Fruit fly (Drosophila melanogaster): ENCODE data around the gene cocoon.

Gene cocoon

dm6 chr3L:15498745-15499144 lies 24.8 kb upstream of the cocoon start, which contains the start of gene CG7275 (continued):
- peak; percentile 43 for TF ChIP-seq sens (GFP tag)
- no peak for TF ChIP-seq Xrp1 (GFP tag; IDR thresholded peaks at IDR 0.05)
- peak; percentile 15 for TF ChIP-seq CoRest (tag; optimal IDR thresholded peaks at IDR 0.05)
- TF ChIP-seq CG7987 (GFP tag; optimal IDR thresholded peaks at IDR 0.05): peak; percentile 36
- no peak for TF ChIP-seq CG10321 (GFP tag; IDR thresholded peaks at IDR 0.05)
- peak; percentile 68 for TF ChIP-seq CG1603 (tag; optimal IDR thresholded peaks at IDR 0.05)
- TF ChIP-seq CG5245 (GFP tag; optimal IDR thresholded peaks at IDR 0.05): no peak
- TF ChIP-seq CG7271 (tag; optimal IDR thresholded peaks at IDR 0.05): no peak
- TF ChIP-seq Hmr (GFP tag; optimal IDR thresholded peaks at IDR 0.05): peak; percentile 11
- no peak for TF ChIP-seq ind (GFP tag; optimal IDR thresholded peaks at IDR 0.05)
- TF ChIP-seq CG2202 (tag; optimal IDR thresholded peaks at IDR 0.05): no peak
- peak; percentile 3 for TF ChIP-seq CG2875 (GFP tag; optimal IDR thresholded peaks at IDR 0.05)
- TF ChIP-seq CG12769 (tag; optimal IDR thresholded peaks at IDR 0.05): no peak
- TF ChIP-seq tx (GFP tag; optimal IDR thresholded peaks at IDR 0.05): no peak
- peak; percentile 52; the same call in 1 of the 2 replicates for TF ChIP-seq bbx (GFP tag; IDR thresholded peaks at IDR 0.05; ENCODE audit: partially characterized antibody)
- TF ChIP-seq otp (GFP tag; IDR thresholded peaks at IDR 0.05): no peak
- TF ChIP-seq da (GFP tag; optimal IDR thresholded peaks at IDR 0.05): no peak
- peak; percentile 58 for TF ChIP-seq CG10267 (tag; optimal IDR thresholded peaks at IDR 0.05)
- peak; percentile 17 for TF ChIP-seq gro (GFP tag; optimal IDR thresholded peaks at IDR 0.05)
- peak; percentile 65; the same call in 2 of the 3 replicates for TF ChIP-seq Opbp (GFP tag; IDR thresholded peaks at IDR 0.05; ENCODE audit: partially characterized antibody)
- TF ChIP-seq caup (GFP tag; optimal IDR thresholded peaks at IDR 0.05; ENCODE audit: severe bottlenecking): peak; percentile 39
- TF ChIP-seq CG15514 (GFP tag; optimal IDR thresholded peaks at IDR 0.05): peak; percentile 57
- TF ChIP-seq CG6683 (GFP tag; optimal IDR thresholded peaks at IDR 0.05): no peak
- TF ChIP-seq CG18619 (GFP tag; optimal IDR thresholded peaks at IDR 0.05): no peak
- TF ChIP-seq CG17829 (tag; optimal IDR thresholded peaks at IDR 0.05): peak; percentile 9
- peak; percentile 59 for TF ChIP-seq CG17186 (GFP tag; optimal IDR thresholded peaks at IDR 0.05)
- peak; percentile 49 for TF ChIP-seq Fer1 (GFP tag; optimal IDR thresholded peaks at IDR 0.05)
- peak; percentile 6 for TF ChIP-seq NfI (GFP tag; optimal IDR thresholded peaks at IDR 0.05)
- peak; percentile 18 for TF ChIP-seq B-H2 (GFP tag; optimal IDR thresholded peaks at IDR 0.05)
- no peak for TF ChIP-seq slbo (GFP tag; IDR thresholded peaks at IDR 0.05)
- no peak for TF ChIP-seq Six4 (GFP tag; optimal IDR thresholded peaks at IDR 0.05)
- no peak for TF ChIP-seq jing (GFP tag; optimal IDR thresholded peaks at IDR 0.05)
- TF ChIP-seq Sry-δ (GFP tag; optimal IDR thresholded peaks at IDR 0.05): peak; percentile 4
- no peak for TF ChIP-seq CG4328 (GFP tag; optimal IDR thresholded peaks at IDR 0.05)
- TF ChIP-seq CG1832 (GFP tag; optimal IDR thresholded peaks at IDR 0.05): no peak
- TF ChIP-seq phol (tag; optimal IDR thresholded peaks at IDR 0.05): peak; percentile 33
- TF ChIP-seq CG14710 (tag; optimal IDR thresholded peaks at IDR 0.05): peak; percentile 100
- no peak for TF ChIP-seq Sry-β (GFP tag; optimal IDR thresholded peaks at IDR 0.05)
- no peak for TF ChIP-seq Kr (GFP tag; optimal IDR thresholded peaks at IDR 0.05)
- TF ChIP-seq sc (optimal IDR thresholded peaks at IDR 0.05): no peak
- TF ChIP-seq sc (GFP tag; optimal IDR thresholded peaks at IDR 0.05): no peak
- peak; percentile 60 for TF ChIP-seq trem (tag; optimal IDR thresholded peaks at IDR 0.05)
- TF ChIP-seq insv (GFP tag; optimal IDR thresholded peaks at IDR 0.05): peak in 1 of 2 experiments; percentile 23
- TF ChIP-seq CrebB (tag; optimal IDR thresholded peaks at IDR 0.05): peak; percentile 12
- peak; percentile 92 for TF ChIP-seq pzg (GFP tag; optimal IDR thresholded peaks at IDR 0.05)
- no peak for TF ChIP-seq CG12299 (tag; optimal IDR thresholded peaks at IDR 0.05)
- TF ChIP-seq CG34422 (GFP tag; IDR thresholded peaks at IDR 0.05): peak; percentile 53; the same call in 1 of the 3 replicates
- no peak for TF ChIP-seq CG10147 (GFP tag; optimal IDR thresholded peaks at IDR 0.05)
- no peak for TF ChIP-seq kni (GFP tag; optimal IDR thresholded peaks at IDR 0.05)
- TF ChIP-seq twi (tag; optimal IDR thresholded peaks at IDR 0.05): peak; percentile 55
